Worm (Caenorhabditis elegans): ENCODE measurements around the gene F40E12.1.
A peak's percentile ranks its signal among the peaks of the same experiment; 100 is the strongest.

F40E12.1 gene

ce11 chrII:3634765-3635164 is 17.2 kb downstream of the F40E12.1 start:
- no peak for TF ChIP-seq rnt-1 (tag; optimal IDR thresholded peaks at IDR 0.05)
- no peak for TF ChIP-seq fkh-4 (tag; optimal IDR thresholded peaks at IDR 0.05; ENCODE audit: borderline replicate concordance)
- no peak for TF ChIP-seq zip-4 (GFP tag; optimal IDR thresholded peaks at IDR 0.05)
- TF ChIP-seq efl-3 (GFP tag; optimal IDR thresholded peaks at IDR 0.05): no peak

DNA sequence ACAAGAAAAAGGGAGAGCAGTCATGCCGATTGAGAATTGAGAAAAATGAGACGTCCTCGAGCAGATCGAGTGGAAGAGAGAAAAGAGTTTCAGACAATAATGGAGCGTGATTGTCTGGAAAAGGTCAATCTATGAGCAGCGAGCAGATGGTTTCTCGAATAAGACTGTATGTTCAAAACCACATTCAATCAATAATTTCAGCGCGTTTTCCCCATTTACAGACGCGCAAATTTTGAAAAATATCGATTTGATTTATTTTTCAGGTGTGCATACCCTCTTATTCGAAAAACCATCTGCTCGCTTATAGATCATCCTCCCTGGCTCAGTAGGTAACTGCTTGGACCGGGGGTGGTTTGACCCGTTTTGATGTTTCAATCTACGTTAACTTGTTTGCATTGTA is 21.6 kb downstream of the F40E12.1 start, which contains the start of gene fbxb-31:
fbxb-31 (minus strand) TSS at position 101 of the 400 bp plus-strand sequence.
- no peak for TF ChIP-seq pax-3 (tag; optimal IDR thresholded peaks at IDR 0.05)
- no peak for TF ChIP-seq lin-14 (GFP tag; optimal IDR thresholded peaks at IDR 0.05)
- TF ChIP-seq nhr-90 (tag; optimal IDR thresholded peaks at IDR 0.05; ENCODE audit: poor library complexity): no peak
- TF ChIP-seq hlh-17 (GFP tag; optimal IDR thresholded peaks at IDR 0.05; ENCODE audit: borderline replicate concordance): no peak
- TF ChIP-seq unc-62 (GFP tag; optimal IDR thresholded peaks at IDR 0.05): no peak
- TF ChIP-seq dpl-1 (GFP tag; optimal IDR thresholded peaks at IDR 0.05): no peak
- no peak for TF ChIP-seq fos-1 (tag; optimal IDR thresholded peaks at IDR 0.05)
- TF ChIP-seq pag-3 (tag; optimal IDR thresholded peaks at IDR 0.05; ENCODE audit: borderline replicate concordance, insufficient read depth): no peak
- no peak for TF ChIP-seq mef-2 (tag; optimal IDR thresholded peaks at IDR 0.05)
- no peak for TF ChIP-seq F16B12.6 (tag; optimal IDR thresholded peaks at IDR 0.05)
- no peak for TF ChIP-seq ceh-8 (GFP tag; optimal IDR thresholded peaks at IDR 0.05)
- no peak for TF ChIP-seq ceh-90 (tag; optimal IDR thresholded peaks at IDR 0.05)

ce11 chrII:3640197-3640596 is 22.6 kb downstream of the F40E12.1 start, which contains the start of gene M151.10:
Gene M151.10 (minus strand): TSS chrII:3640297.
- TF ChIP-seq F16B12.6 (tag; optimal IDR thresholded peaks at IDR 0.05): no peak
- no peak for TF ChIP-seq ceh-82 (tag; optimal IDR thresholded peaks at IDR 0.05)
- TF ChIP-seq C16A3.4 (tag; optimal IDR thresholded peaks at IDR 0.05): no peak
- no peak for TF ChIP-seq hlh-17 (GFP tag; optimal IDR thresholded peaks at IDR 0.05; ENCODE audit: borderline replicate concordance)
- no peak for TF ChIP-seq grh-1 (GFP tag; IDR thresholded peaks at IDR 0.05)
- no peak for TF ChIP-seq ets-5 (GFP tag; IDR thresholded peaks at IDR 0.05)
- TF ChIP-seq ztf-11 (tag; optimal IDR thresholded peaks at IDR 0.05): no peak
- no peak for TF ChIP-seq ceh-88 (GFP tag; IDR thresholded peaks at IDR 0.05)
- TF ChIP-seq pag-3 (tag; optimal IDR thresholded peaks at IDR 0.05; ENCODE audit: borderline replicate concordance, insufficient read depth): no peak
- no peak for TF ChIP-seq lir-3 (tag; optimal IDR thresholded peaks at IDR 0.05; ENCODE audit: poor library complexity)
- no peak for TF ChIP-seq lin-13 (GFP tag; optimal IDR thresholded peaks at IDR 0.05)
- TF ChIP-seq mef-2 (tag; optimal IDR thresholded peaks at IDR 0.05): no peak
- no peak for TF ChIP-seq lin-39 (tag; optimal IDR thresholded peaks at IDR 0.05)
- no peak for TF ChIP-seq efl-1 (optimal IDR thresholded peaks at IDR 0.05)
- TF ChIP-seq efl-1 (GFP tag; optimal IDR thresholded peaks at IDR 0.05 in 1 of 2): no peak

ce11 chrII:3641197-3641596 is 23.6 kb downstream of the F40E12.1 start, which contains the start of gene M151.1:
Gene M151.1 (plus strand): TSS chrII:3641497.
- TF ChIP-seq efl-1 (optimal IDR thresholded peaks at IDR 0.05) (no peak), efl-1 (GFP tag; optimal IDR thresholded peaks at IDR 0.05 in 1 of 2) (peak in 1 of 2 experiments; percentile 47), isw-1 (GFP tag; IDR thresholded peaks at IDR 0.05) (no peak)

ce11 chrII:3647111-3647510 is 29.5 kb downstream of the F40E12.1 start, which contains the start of gene fbxb-33:
Gene fbxb-33 (plus strand): TSS chrII:3647411.
- no peak for TF ChIP-seq nhr-28 (tag; optimal IDR thresholded peaks at IDR 0.05)
- TF ChIP-seq fkh-4 (tag; optimal IDR thresholded peaks at IDR 0.05; ENCODE audit: borderline replicate concordance): no peak
- no peak for TF ChIP-seq lir-3 (tag; optimal IDR thresholded peaks at IDR 0.05; ENCODE audit: poor library complexity)
- TF ChIP-seq ceh-8 (GFP tag; optimal IDR thresholded peaks at IDR 0.05): no peak
- no peak for TF ChIP-seq ama-1 (optimal IDR thresholded peaks at IDR 0.05)
- TF ChIP-seq ceh-90 (tag; optimal IDR thresholded peaks at IDR 0.05): no peak
- no peak for TF ChIP-seq nhr-237 (tag; optimal IDR thresholded peaks at IDR 0.05)
- no peak for TF ChIP-seq F16B12.6 (tag; optimal IDR thresholded peaks at IDR 0.05)
- TF ChIP-seq swsn-7 (tag; optimal IDR thresholded peaks at IDR 0.05): no peak
- TF ChIP-seq nhr-90 (tag; optimal IDR thresholded peaks at IDR 0.05; ENCODE audit: poor library complexity): no peak
- no peak for TF ChIP-seq nhr-19 (GFP tag; conservative IDR thresholded peaks at IDR 0.05)
- no peak for TF ChIP-seq lin-15B (tag; optimal IDR thresholded peaks at IDR 0.05)
- TF ChIP-seq aly-2 (tag; optimal IDR thresholded peaks at IDR 0.05): no peak
- TF ChIP-seq rnt-1 (tag; optimal IDR thresholded peaks at IDR 0.05): no peak
- TF ChIP-seq ceh-82 (tag; optimal IDR thresholded peaks at IDR 0.05): no peak
- TF ChIP-seq efl-3 (GFP tag; optimal IDR thresholded peaks at IDR 0.05): no peak
- no peak for TF ChIP-seq dpl-1 (GFP tag; optimal IDR thresholded peaks at IDR 0.05)

Measured in whole organism, L1 larva.